Fruit fly (Drosophila melanogaster) whole organism: ENCODE measurements around the gene CG17343.

ENCODE experiments used
- CG8478 ChIP-seq: fragments of >200 bp; optimal IDR thresholded peaks from 2 replicates; lab custom pipeline; 2018; ENCODE audit warnings: inconsistent platforms
- Dll ChIP-seq: fragments of >200 bp; optimal IDR thresholded peaks from 2 replicates; lab custom pipeline; 2017
- EcR ChIP-seq, 2 experiments: fragments of >200 bp; optimal IDR thresholded peaks; 2 replicates each; lab custom pipeline; 2017; ENCODE audit warnings: missing biosample characterization in 2 of 2, missing genetic modification characterization in 2 of 2, missing genetic modification reagents in 2 of 2
- pan ChIP-seq: fragments of >200 bp; optimal IDR thresholded peaks from 2 replicates; lab custom pipeline; 2017
- psq ChIP-seq: fragments of >200 bp; optimal IDR thresholded peaks from 2 replicates; lab custom pipeline; 2017
- usp ChIP-seq: fragments of >200 bp; optimal IDR thresholded peaks from 2 replicates; lab custom pipeline; 2017; ENCODE audit warnings: missing biosample characterization, missing genetic modification characterization, mixed read lengths

The CG17343 gene

dm6 chr2L:19109625-19110204, 45.0 kb downstream of the CG17343 start, which contains the start of gene amd:
Gene amd (plus strand): TSS chr2L:19110154.
- no peak for TF ChIP-seq EcR (GFP tag; optimal IDR thresholded peaks at IDR 0.05; lab: Kevin White, UChicago)
- TF ChIP-seq CG8478 = no peak
- no peak for TF ChIP-seq psq (lab: Kevin White, UChicago)
- TF ChIP-seq usp = no peak
- TF ChIP-seq Dll (lab: Kevin White, UChicago) = no peak
- no peak for TF ChIP-seq pan

- TF ChIP-seq pan (no peak), EcR (GFP tag; optimal IDR thresholded peaks at IDR 0.05; lab: Kevin White, UChicago) (no peak), Dll (lab: Kevin White, UChicago) (no peak), CG8478 (no peak), usp (no peak), psq (lab: Kevin White, UChicago) (no peak)
Measured at dm6 chr2L:19111137-19111536, 46.4 kb downstream of the CG17343 start.

- TF ChIP-seq pan = no peak
- no peak for TF ChIP-seq psq (lab: Kevin White, UChicago)
- TF ChIP-seq usp = no peak
- no peak for TF ChIP-seq CG8478
- no peak for TF ChIP-seq Dll (lab: Kevin White, UChicago)
- TF ChIP-seq EcR (GFP tag; optimal IDR thresholded peaks at IDR 0.05; lab: Kevin White, UChicago) = no peak
Measured at dm6 chr2L:19111729-19112128, 47.0 kb downstream of the CG17343 start.

dm6 chr2L:19112200-19112599, 47.5 kb downstream of the CG17343 start:
- TF ChIP-seq EcR (GFP tag; optimal IDR thresholded peaks at IDR 0.05; lab: Kevin White, UChicago) (no peak), CG8478 (no peak), usp (no peak), psq (lab: Kevin White, UChicago) (no peak), Dll (lab: Kevin White, UChicago) (no peak), pan (no peak)

DNA sequence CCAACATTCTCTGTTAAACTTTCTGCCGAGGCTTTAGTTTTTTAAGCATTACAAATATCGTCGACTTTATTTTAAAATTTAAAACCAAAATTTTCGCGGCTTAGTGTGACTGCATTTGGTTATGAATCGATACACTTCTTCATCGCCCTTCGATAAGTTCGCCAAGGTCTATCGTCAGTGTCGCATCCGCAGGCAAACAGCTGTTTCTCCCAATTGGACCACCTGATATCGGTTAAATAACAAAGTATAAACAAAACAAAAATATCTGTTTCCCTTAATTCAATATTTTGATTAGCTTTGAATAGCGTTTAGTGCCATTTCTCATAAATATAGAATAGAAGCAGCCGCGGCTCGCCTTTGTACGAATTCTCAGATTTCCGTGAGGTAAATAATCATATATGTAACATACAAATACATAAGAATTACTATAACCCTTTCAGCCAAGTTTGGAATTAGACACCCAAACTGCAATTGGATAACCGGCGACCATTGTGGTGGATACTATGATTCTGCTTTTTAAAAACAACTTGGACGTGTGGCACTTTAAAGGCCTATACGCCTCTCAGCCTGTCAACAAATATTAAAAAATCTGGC, 49.6 kb downstream of the CG17343 start, which contains the start of gene CG10561:
TSS of gene CG10561 (plus strand) at position 219 of the 594 bp plus-strand sequence.
- no peak for TF ChIP-seq CG8478
- no peak for TF ChIP-seq Dll (lab: Kevin White, UChicago)
